Fruit fly (Drosophila melanogaster): ENCODE data around the gene CG14107.

The CG14107 gene

dm6 chr3L:13403141-13403867 is 22.2 kb upstream of the CG14107 start (continued):
- no peak for TF ChIP-seq CG4617 (GFP tag; optimal IDR thresholded peaks at IDR 0.05; ENCODE audit: borderline replicate concordance)
- TF ChIP-seq row (GFP tag; IDR thresholded peaks at IDR 0.05) = no peak
- TF ChIP-seq CG30431 (GFP tag; optimal IDR thresholded peaks at IDR 0.05) = no peak
- no peak for TF ChIP-seq CG5180 (GFP tag; optimal IDR thresholded peaks at IDR 0.05)
- TF ChIP-seq Ssrp (tag; optimal IDR thresholded peaks at IDR 0.05) = peak; percentile 19
- TF ChIP-seq so (GFP tag; IDR thresholded peaks at IDR 0.05) = no peak
- TF ChIP-seq CkIIα-i1 (GFP tag; IDR thresholded peaks at IDR 0.05) = no peak
- no peak for TF ChIP-seq pan (optimal IDR thresholded peaks at IDR 0.05)
- peak in 1 of 2 experiments; percentile 16 for TF ChIP-seq pan (GFP tag; optimal IDR thresholded peaks at IDR 0.05 in 1 of 2, IDR thresholded peaks at IDR 0.05 in 1 of 2)
- no peak for TF ChIP-seq CG17802 (tag; optimal IDR thresholded peaks at IDR 0.05)
- TF ChIP-seq CG14050 (GFP tag; IDR thresholded peaks at IDR 0.05) = no peak
- peak; percentile 57 for TF ChIP-seq CG15696 (tag; optimal IDR thresholded peaks at IDR 0.05)
- TF ChIP-seq CG12942 (GFP tag; optimal IDR thresholded peaks at IDR 0.05) = no peak
- no peak for TF ChIP-seq CG12104 (GFP tag; optimal IDR thresholded peaks at IDR 0.05)
- no peak for TF ChIP-seq C15 (GFP tag; IDR thresholded peaks at IDR 0.05)
- no peak for TF ChIP-seq exex (tag; optimal IDR thresholded peaks at IDR 0.05)
- no peak for TF ChIP-seq CG13424 (tag; optimal IDR thresholded peaks at IDR 0.05)
- peak; percentile 17 for TF ChIP-seq CG12391 (tag; optimal IDR thresholded peaks at IDR 0.05)
- TF ChIP-seq MTF-1 (GFP tag; optimal IDR thresholded peaks at IDR 0.05; ENCODE audit: borderline replicate concordance) = peak; percentile 57
- TF ChIP-seq CG12769 (tag; optimal IDR thresholded peaks at IDR 0.05) = no peak
- TF ChIP-seq CG18262 (tag; optimal IDR thresholded peaks at IDR 0.05) = peak; percentile 84
- TF ChIP-seq dmrt99B (tag; optimal IDR thresholded peaks at IDR 0.05) = peak; percentile 52
- TF ChIP-seq dm (GFP tag; optimal IDR thresholded peaks at IDR 0.05) = no peak
- TF ChIP-seq Xrp1 (GFP tag; IDR thresholded peaks at IDR 0.05) = peak; percentile 40; the same call in 1 of the 2 replicates
- no peak for TF ChIP-seq D (optimal IDR thresholded peaks at IDR 0.05)
- peak; percentile 64 for TF ChIP-seq D (GFP tag; optimal IDR thresholded peaks at IDR 0.05)
- no peak for TF ChIP-seq fd3F (GFP tag; optimal IDR thresholded peaks at IDR 0.05)
- peak; percentile 21 for TF ChIP-seq bcd (GFP tag; optimal IDR thresholded peaks at IDR 0.05)
- no peak for TF ChIP-seq gcm2 (GFP tag; optimal IDR thresholded peaks at IDR 0.05)
- no peak for TF ChIP-seq CG6683 (GFP tag; optimal IDR thresholded peaks at IDR 0.05)
- no peak for TF ChIP-seq CG2116 (GFP tag; optimal IDR thresholded peaks at IDR 0.05)
- peak; percentile 2 for TF ChIP-seq zen (tag; optimal IDR thresholded peaks at IDR 0.05)
- no peak for TF ChIP-seq CG9215 (GFP tag; IDR thresholded peaks at IDR 0.05)
- no peak for TF ChIP-seq ranshi (GFP tag; IDR thresholded peaks at IDR 0.05)
- TF ChIP-seq CG18011 (GFP tag; optimal IDR thresholded peaks at IDR 0.05) = no peak
- no peak for TF ChIP-seq tap (tag; optimal IDR thresholded peaks at IDR 0.05)
- peak; percentile 33 for TF ChIP-seq CG8388 (GFP tag; optimal IDR thresholded peaks at IDR 0.05)
- 0 out of 2 replicates have a peak, but pooled peaks have one; percentile 11 for TF ChIP-seq sim (GFP tag; IDR thresholded peaks at IDR 0.05)
- no peak for TF ChIP-seq Tbp (GFP tag; optimal IDR thresholded peaks at IDR 0.05)
- no peak for TF ChIP-seq da (GFP tag; optimal IDR thresholded peaks at IDR 0.05)
- no peak for TF ChIP-seq PHDP (tag; optimal IDR thresholded peaks at IDR 0.05)
- no peak for TF ChIP-seq prd (optimal IDR thresholded peaks at IDR 0.05)
- peak; percentile 13; the same call in 1 of the 3 replicates for TF ChIP-seq prd (GFP tag; IDR thresholded peaks at IDR 0.05)
- TF ChIP-seq tna (GFP tag; IDR thresholded peaks at IDR 0.05; ENCODE audit: partially characterized antibody) = no peak
- no peak for TF ChIP-seq YL-1 (GFP tag; optimal IDR thresholded peaks at IDR 0.05)
- no peak for TF ChIP-seq sens-2 (GFP tag; IDR thresholded peaks at IDR 0.05)
- TF ChIP-seq CG17186 (GFP tag; optimal IDR thresholded peaks at IDR 0.05) = no peak
- no peak for TF ChIP-seq fru (optimal IDR thresholded peaks at IDR 0.05)
- TF ChIP-seq caup (GFP tag; optimal IDR thresholded peaks at IDR 0.05; ENCODE audit: severe bottlenecking) = no peak
- no peak for TF ChIP-seq CG12155 (GFP tag; optimal IDR thresholded peaks at IDR 0.05)

Data from whole organism, embryonic.